Worm (Caenorhabditis elegans): Measurements from ENCODE around the gene pdi-1.

DNA sequence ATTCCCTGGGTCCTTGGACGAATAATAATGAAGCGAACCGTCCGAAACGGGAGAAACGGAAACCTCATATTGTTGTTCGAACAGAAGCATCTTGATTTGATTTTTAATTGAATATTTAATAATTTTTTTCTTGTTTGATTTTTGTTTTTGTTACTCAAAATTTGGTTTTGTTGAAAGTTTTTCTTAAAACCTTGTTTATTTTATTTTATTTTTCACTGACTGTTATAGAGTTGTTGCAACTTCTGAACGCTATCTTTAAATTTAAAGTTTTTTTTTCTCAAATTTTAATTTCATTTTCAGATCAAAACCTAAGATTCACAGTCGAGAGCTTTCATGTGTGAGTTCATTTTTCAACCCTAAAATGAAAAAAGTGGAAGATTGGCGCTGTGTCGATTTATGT, 7.8 kb upstream of the pdi-1 start, which contains the start of gene alkb-8:
- TF ChIP-seq pha-4 (GFP tag; IDR thresholded peaks at IDR 0.05) (no peak), pha-4 (tag; optimal IDR thresholded peaks at IDR 0.05) (no peak), unc-62 (GFP tag; optimal IDR thresholded peaks at IDR 0.05 in 1 of 2) (no peak), unc-62 (tag; optimal IDR thresholded peaks at IDR 0.05) (no peak), dmd-6 (GFP tag; IDR thresholded peaks at IDR 0.05) (no peak), ztf-7 (tag; optimal IDR thresholded peaks at IDR 0.05) (no peak), F37D6.2 (tag; optimal IDR thresholded peaks at IDR 0.05) (no peak), hmg-1.1 (GFP tag; IDR thresholded peaks at IDR 0.05) (no peak), ztf-11 (tag; optimal IDR thresholded peaks at IDR 0.05) (no peak), nhr-77 (tag; optimal IDR thresholded peaks at IDR 0.05) (no peak), unc-39 (tag; optimal IDR thresholded peaks at IDR 0.05) (no peak), egl-27 (tag; optimal IDR thresholded peaks at IDR 0.05) (no peak)

All from whole organism, L4 larva.